Fruit fly (Drosophila melanogaster): ENCODE measurements around the gene Gtpx.

Gtpx gene

DNA sequence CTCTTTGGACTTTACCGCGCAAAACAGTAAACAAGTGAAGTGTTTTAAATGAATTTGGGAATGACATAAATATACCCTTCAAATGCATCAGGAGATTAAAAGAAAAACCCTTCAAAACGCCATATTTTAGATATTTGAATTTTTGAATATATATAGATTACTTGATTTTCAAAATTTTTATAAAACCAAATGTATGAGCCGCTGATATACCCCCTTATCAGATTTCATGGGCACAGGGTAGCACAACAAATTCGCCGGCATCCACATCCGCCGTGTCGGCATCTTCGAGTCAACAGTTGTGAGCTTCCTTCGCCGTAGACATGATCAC is 51.9 kb downstream of the Gtpx start, which contains the start of gene Ids (continued):
- TF ChIP-seq nau (GFP tag; optimal IDR thresholded peaks at IDR 0.05) (no peak), CG11247 (GFP tag; IDR thresholded peaks at IDR 0.05) (peak; percentile 72), hb (GFP tag; IDR thresholded peaks at IDR 0.05; ENCODE audit: partially characterized antibody) (no peak), vvl (GFP tag; IDR thresholded peaks at IDR 0.05) (peak; percentile 86), CG3065 (GFP tag; optimal IDR thresholded peaks at IDR 0.05) (no peak), pros (GFP tag; optimal IDR thresholded peaks at IDR 0.05) (no peak), wor (GFP tag; IDR thresholded peaks at IDR 0.05) (peak; percentile 53; the same call in 1 of the 2 replicates), CrebB (tag; optimal IDR thresholded peaks at IDR 0.05) (no peak), en (GFP tag; optimal IDR thresholded peaks at IDR 0.05) (no peak), CG4820 (GFP tag; optimal IDR thresholded peaks at IDR 0.05) (peak; percentile 15), CG1603 (tag; optimal IDR thresholded peaks at IDR 0.05) (peak; percentile 27), CG15011 (GFP tag; optimal IDR thresholded peaks at IDR 0.05) (no peak), CG7786 (GFP tag; optimal IDR thresholded peaks at IDR 0.05) (no peak), CG8765 (GFP tag; IDR thresholded peaks at IDR 0.05) (no peak), CG14667 (GFP tag; IDR thresholded peaks at IDR 0.05) (peak; percentile 66; the same call in 1 of the 2 replicates), CG6272 (GFP tag; IDR thresholded peaks at IDR 0.05) (peak; percentile 39; the same call in 1 of the 2 replicates), CG1602 (GFP tag; optimal IDR thresholded peaks at IDR 0.05) (peak; percentile 47), CG8290 (GFP tag; optimal IDR thresholded peaks at IDR 0.05) (no peak), CG8290 (tag; optimal IDR thresholded peaks at IDR 0.05) (no peak), disco-r (GFP tag; optimal IDR thresholded peaks at IDR 0.05) (no peak), B-H2 (GFP tag; optimal IDR thresholded peaks at IDR 0.05) (no peak), wek (GFP tag; optimal IDR thresholded peaks at IDR 0.05) (no peak), CG17568 (GFP tag; optimal IDR thresholded peaks at IDR 0.05) (no peak), CG12744 (GFP tag; optimal IDR thresholded peaks at IDR 0.05) (no peak), gcm2 (GFP tag; optimal IDR thresholded peaks at IDR 0.05) (peak; percentile 14), Max (GFP tag; optimal IDR thresholded peaks at IDR 0.05) (peak; percentile 6), Sry-δ (GFP tag; optimal IDR thresholded peaks at IDR 0.05) (no peak), Opbp (GFP tag; IDR thresholded peaks at IDR 0.05; ENCODE audit: partially characterized antibody) (no peak), jing (GFP tag; optimal IDR thresholded peaks at IDR 0.05) (no peak), cg (GFP tag; optimal IDR thresholded peaks at IDR 0.05) (no peak), Atf3 (GFP tag; optimal IDR thresholded peaks at IDR 0.05) (no peak), Sox102F (GFP tag; optimal IDR thresholded peaks at IDR 0.05) (peak; percentile 84), Eip74EF (GFP tag; optimal IDR thresholded peaks at IDR 0.05) (peak in 1 of 2 experiments; percentile 39), E2f1 (GFP tag; IDR thresholded peaks at IDR 0.05) (peak; percentile 80), Oli (tag; optimal IDR thresholded peaks at IDR 0.05) (peak; percentile 75), Tbp (GFP tag; optimal IDR thresholded peaks at IDR 0.05) (no peak), tio (GFP tag; optimal IDR thresholded peaks at IDR 0.05) (no peak), slou (GFP tag; optimal IDR thresholded peaks at IDR 0.05) (no peak), tna (GFP tag; IDR thresholded peaks at IDR 0.05; ENCODE audit: partially characterized antibody) (no peak), Ssrp (tag; optimal IDR thresholded peaks at IDR 0.05) (peak; percentile 58), zf30C (GFP tag; optimal IDR thresholded peaks at IDR 0.05) (no peak), Asciz (GFP tag; optimal IDR thresholded peaks at IDR 0.05) (peak; percentile 62), aop (GFP tag; IDR thresholded peaks at IDR 0.05) (no peak), ci (GFP tag; IDR thresholded peaks at IDR 0.05) (peak; percentile 83), gce (GFP tag; IDR thresholded peaks at IDR 0.05) (peak; percentile 61; the same call in 1 of the 3 replicates), CG12155 (GFP tag; optimal IDR thresholded peaks at IDR 0.05) (peak; percentile 26), CTCF (GFP tag; optimal IDR thresholded peaks at IDR 0.05) (no peak), CG4328 (GFP tag; optimal IDR thresholded peaks at IDR 0.05) (no peak), CG3847 (GFP tag; IDR thresholded peaks at IDR 0.05) (peak; percentile 68), CG7357 (GFP tag; IDR thresholded peaks at IDR 0.05) (peak; percentile 40; the same call in 1 of the 3 replicates), sob (GFP tag; IDR thresholded peaks at IDR 0.05) (peak; percentile 75), Dip2 (GFP tag; IDR thresholded peaks at IDR 0.05) (no peak), CG14014 (GFP tag; IDR thresholded peaks at IDR 0.05) (peak; percentile 75)
